Fruit fly (Drosophila melanogaster): ENCODE results near the gene Ccp84Af.
A peak's percentile ranks its signal among the peaks of the same experiment; 100 is the strongest.

- TF ChIP-seq stwl (tag; optimal IDR thresholded peaks at IDR 0.05) (peak; percentile 3), Atf-2 (GFP tag; optimal IDR thresholded peaks at IDR 0.05) (no peak), Chrac-16 (GFP tag; optimal IDR thresholded peaks at IDR 0.05) (no peak), CG7556 (GFP tag; optimal IDR thresholded peaks at IDR 0.05) (peak; percentile 65)
Observed at dm6 chr3R:6664371-6665116, 25.5 kb downstream of the Ccp84Af start.
